Fruit fly (Drosophila melanogaster) whole organism, embryonic: Measurements from ENCODE around the gene Cnot4.
A peak's percentile ranks its signal among the peaks of the same experiment; 100 is the strongest.

Source experiments
- Antp ChIP-seq: fragments of 200-800 bp; sonication (Bioruptor generic); optimal IDR thresholded peaks from 3 replicates; lab custom pipeline; 2016; ENCODE audit warnings: missing biosample characterization, missing genetic modification characterization
- Atf3 ChIP-seq: fragments of 200-800 bp; sonication (Bioruptor generic); optimal IDR thresholded peaks from 3 replicates; lab custom pipeline; 2016; ENCODE audit warnings: missing biosample characterization, missing genetic modification characterization
- Atf6 ChIP-seq: fragments of 200-800 bp; sonication (Bioruptor generic); IDR thresholded peaks from 2 replicates; pipeline ENCODE4 v1.3.6; 2022; ENCODE audit warnings: missing biosample characterization, missing genetic modification characterization
- CG10366 ChIP-seq: fragments of 200-800 bp; sonication (Bioruptor generic); IDR thresholded peaks from 2 replicates; pipeline ENCODE4 v1.3.6; 2022; ENCODE audit warnings: missing biosample characterization, missing genetic modification characterization
- CG10565 ChIP-seq: fragments of 200-800 bp; sonication (Bioruptor generic); optimal IDR thresholded peaks from 3 replicates; lab custom pipeline; 2016; ENCODE audit warnings: missing biosample characterization, mild to moderate bottlenecking, missing genetic modification characterization
- CG10654 ChIP-seq: fragments of 200-800 bp; sonication (Bioruptor generic); optimal IDR thresholded peaks from 2 replicates; lab custom pipeline; 2016; ENCODE audit warnings: missing biosample characterization, missing genetic modification characterization
- CG12104 ChIP-seq: fragments of 200-800 bp; sonication (Bioruptor generic); optimal IDR thresholded peaks from 3 replicates; lab custom pipeline; 2016; ENCODE audit warnings: missing biosample characterization, missing genetic modification characterization
- CG12769 ChIP-seq: fragments of 200-800 bp; sonication (Bioruptor generic); optimal IDR thresholded peaks from 2 replicates; lab custom pipeline; 2019; ENCODE audit warnings: missing biosample characterization, mild to moderate bottlenecking, missing genetic modification characterization, moderate library complexity
- CG13296 ChIP-seq: fragments of 200-800 bp; sonication (Bioruptor generic); optimal IDR thresholded peaks from 3 replicates; lab custom pipeline; 2018; ENCODE audit warnings: missing biosample characterization, mild to moderate bottlenecking, missing genetic modification characterization
- CG13775 ChIP-seq: fragments of 200-800 bp; sonication (Bioruptor generic); optimal IDR thresholded peaks from 3 replicates; lab custom pipeline; 2017; ENCODE audit warnings: missing biosample characterization, mild to moderate bottlenecking, missing genetic modification characterization
- CG17361 ChIP-seq: fragments of 200-800 bp; sonication (Bioruptor generic); IDR thresholded peaks from 3 replicates; pipeline ENCODE4 v1.3.6; 2022; ENCODE audit warnings: missing biosample characterization, missing genetic modification characterization
- CG18262 ChIP-seq: fragments of 200-800 bp; optimal IDR thresholded peaks from 3 replicates; lab custom pipeline; 2019; ENCODE audit warnings: missing biosample characterization, mild to moderate bottlenecking, missing genetic modification characterization, moderate library complexity
- CG2129 ChIP-seq: fragments of 200-800 bp; sonication (Bioruptor generic); IDR thresholded peaks from 2 replicates; pipeline ENCODE4 v1.3.6; 2022; ENCODE audit warnings: missing biosample characterization, missing genetic modification characterization; ENCODE audit not compliant: partially characterized antibody
- CG3281 ChIP-seq: fragments of 200-800 bp; sonication (Bioruptor generic); optimal IDR thresholded peaks from 3 replicates; lab custom pipeline; 2017; ENCODE audit warnings: missing biosample characterization, mild to moderate bottlenecking, missing genetic modification characterization
- CG42726 ChIP-seq: fragments of 200-800 bp; sonication (Bioruptor generic); IDR thresholded peaks from 2 replicates; pipeline ENCODE4 v1.3.6; 2022; ENCODE audit warnings: missing biosample characterization, missing genetic modification characterization; ENCODE audit not compliant: partially characterized antibody
- CG4404 ChIP-seq: fragments of 200-800 bp; sonication (Bioruptor generic); IDR thresholded peaks from 2 replicates; pipeline ENCODE4 v1.3.6; 2022; ENCODE audit warnings: missing biosample characterization, missing genetic modification characterization
- CG4854 ChIP-seq: fragments of 200-800 bp; sonication (Bioruptor generic); optimal IDR thresholded peaks from 2 replicates; lab custom pipeline; 2016; ENCODE audit warnings: missing biosample characterization, missing genetic modification characterization, inconsistent platforms
- CG7271 ChIP-seq: fragments of 200-800 bp; sonication (Bioruptor generic); optimal IDR thresholded peaks from 2 replicates; lab custom pipeline; 2018; ENCODE audit warnings: missing biosample characterization, mild to moderate bottlenecking, missing genetic modification characterization, moderate library complexity
- CG8089 ChIP-seq: fragments of 200-800 bp; sonication (Bioruptor generic); optimal IDR thresholded peaks from 3 replicates; lab custom pipeline; 2016; ENCODE audit warnings: missing biosample characterization, missing genetic modification characterization
- CG8290 ChIP-seq, 3 experiments: fragments of 200-800 bp; sonication (Bioruptor generic); optimal IDR thresholded peaks; 2 replicates each; lab custom pipeline; 2016 to 2019; ENCODE audit warnings: missing biosample characterization in 3 of 3, missing genetic modification characterization in 3 of 3, mild to moderate bottlenecking in 2 of 3, moderate library complexity in 1 of 3
- Dref ChIP-seq: fragments of 200-800 bp; sonication (Bioruptor generic); IDR thresholded peaks from 2 replicates; pipeline ENCODE4 v1.3.6; 2022; ENCODE audit warnings: missing biosample characterization, missing genetic modification characterization
- Hand ChIP-seq: fragments of 200-800 bp; sonication (Bioruptor generic); optimal IDR thresholded peaks from 2 replicates; lab custom pipeline; 2017; ENCODE audit warnings: mild to moderate bottlenecking, missing biosample characterization, missing genetic modification reagents, missing genetic modification characterization
- Jarid2 ChIP-seq: fragments of 200-800 bp; sonication (Bioruptor generic); optimal IDR thresholded peaks from 3 replicates; lab custom pipeline; 2017; ENCODE audit warnings: mild to moderate bottlenecking, missing biosample characterization, missing genetic modification reagents, missing genetic modification characterization
- Med ChIP-seq: fragments of 200-800 bp; sonication (Bioruptor generic); peaks from one replicate; lab custom pipeline; 2016; ENCODE audit warnings: missing biosample characterization, missing genetic modification characterization, mild to moderate bottlenecking, inconsistent platforms, moderate library complexity
- Pdp1 ChIP-seq, 2 experiments: fragments of 200-800 bp; sonication (Bioruptor generic); optimal IDR thresholded peaks; 3 replicates each; lab custom pipeline; 2016; ENCODE audit warnings: missing biosample characterization in 2 of 2, missing genetic modification characterization in 2 of 2, mild to moderate bottlenecking in 1 of 2, moderate library complexity in 1 of 2
- Ptx1 ChIP-seq: fragments of 200-800 bp; sonication (Bioruptor generic); IDR thresholded peaks from 2 replicates; pipeline ENCODE4 v1.3.6; 2022; ENCODE audit warnings: missing biosample characterization, missing genetic modification characterization
- Ravus ChIP-seq: fragments of 200-800 bp; sonication (Bioruptor generic); IDR thresholded peaks from 2 replicates; pipeline ENCODE4 v1.3.6; 2022; ENCODE audit warnings: missing biosample characterization, missing genetic modification characterization
- Sox102F ChIP-seq: fragments of 200-800 bp; sonication (Bioruptor generic); optimal IDR thresholded peaks from 2 replicates; lab custom pipeline; 2018; ENCODE audit warnings: missing biosample characterization, mild to moderate bottlenecking, missing genetic modification characterization, moderate library complexity
- Xrp1 ChIP-seq: fragments of 200-800 bp; sonication (Bioruptor generic); IDR thresholded peaks from 2 replicates; pipeline ENCODE4 v1.3.6; 2022; ENCODE audit warnings: missing biosample characterization, missing genetic modification characterization
- dm ChIP-seq: fragments of 200-800 bp; sonication (Bioruptor generic); optimal IDR thresholded peaks from 3 replicates; lab custom pipeline; 2016; ENCODE audit warnings: missing biosample characterization, missing genetic modification characterization
- gce ChIP-seq: fragments of 200-800 bp; sonication (Bioruptor generic); IDR thresholded peaks from 3 replicates; pipeline ENCODE4 v1.3.6; 2022; ENCODE audit warnings: missing biosample characterization, missing genetic modification characterization
- hth ChIP-seq: fragments of >200 bp; optimal IDR thresholded peaks from 2 replicates; lab custom pipeline; 2017; ENCODE audit warnings: inconsistent platforms
- inv ChIP-seq: fragments of 200-800 bp; sonication (Bioruptor generic); IDR thresholded peaks from 2 replicates; pipeline ENCODE4 v1.3.6; 2022; ENCODE audit warnings: missing biosample characterization, missing genetic modification characterization; ENCODE audit not compliant: partially characterized antibody
- maf-S ChIP-seq: fragments of 200-800 bp; sonication (Bioruptor generic); optimal IDR thresholded peaks from 2 replicates; lab custom pipeline; 2016; ENCODE audit warnings: missing biosample characterization, missing genetic modification characterization
- nau ChIP-seq: fragments of 200-800 bp; sonication (Bioruptor generic); optimal IDR thresholded peaks from 3 replicates; lab custom pipeline; 2017; ENCODE audit warnings: missing biosample characterization, mild to moderate bottlenecking, missing genetic modification characterization, missing genetic modification reagents
- nerfin-1 ChIP-seq: fragments of 200-800 bp; sonication (Bioruptor generic); optimal IDR thresholded peaks from 3 replicates; lab custom pipeline; 2019; ENCODE audit warnings: missing biosample characterization, mild to moderate bottlenecking, missing genetic modification characterization, moderate library complexity
- nerfin-2 ChIP-seq: fragments of 200-800 bp; sonication (Bioruptor generic); IDR thresholded peaks from 2 replicates; pipeline ENCODE4 v1.3.6; 2022; ENCODE audit warnings: missing biosample characterization, missing genetic modification characterization; ENCODE audit not compliant: partially characterized antibody
- org-1 ChIP-seq: fragments of 200-800 bp; sonication (Bioruptor generic); optimal IDR thresholded peaks from 2 replicates; lab custom pipeline; 2017; ENCODE audit warnings: missing biosample characterization, missing genetic modification characterization
- p53 ChIP-seq: fragments of 200-800 bp; sonication (Bioruptor generic); optimal IDR thresholded peaks from 2 replicates; lab custom pipeline; 2016; ENCODE audit warnings: missing biosample characterization, missing genetic modification characterization
- phol ChIP-seq: fragments of 200-800 bp; sonication (Bioruptor generic); optimal IDR thresholded peaks from 3 replicates; lab custom pipeline; 2018; ENCODE audit warnings: missing biosample characterization, mild to moderate bottlenecking, missing genetic modification characterization, moderate library complexity
- prd ChIP-seq, 3 experiments: fragments of >200 bp in 2 of 3; fragments of 200-800 bp in 1 of 3; sonication (Bioruptor generic) in 1 of 3; optimal IDR thresholded peaks in 2 of 3; IDR thresholded peaks in 1 of 3; 2 replicates in 2 of 3; 3 replicates in 1 of 3; pipeline versions ENCODE4 v1.3.6 to Lab custom; 2017 to 2022; ENCODE audit warnings: missing biosample characterization in 1 of 3, missing genetic modification characterization in 1 of 3
- schlank ChIP-seq: fragments of 200-800 bp; sonication (Bioruptor generic); optimal IDR thresholded peaks from 2 replicates; lab custom pipeline; 2018; ENCODE audit warnings: missing biosample characterization, mild to moderate bottlenecking, missing genetic modification characterization
- sug ChIP-seq: fragments of 200-800 bp; optimal IDR thresholded peaks from 2 replicates; lab custom pipeline; 2019; ENCODE audit warnings: missing biosample characterization, mild to moderate bottlenecking, missing genetic modification characterization, moderate library complexity
- trh ChIP-seq: fragments of 200-800 bp; sonication (Bioruptor generic); optimal IDR thresholded peaks from 2 replicates; lab custom pipeline; 2016; ENCODE audit warnings: missing biosample characterization, missing genetic modification characterization
- twi ChIP-seq: fragments of 200-800 bp; optimal IDR thresholded peaks from 2 replicates; lab custom pipeline; 2019; ENCODE audit warnings: missing biosample characterization, mild to moderate bottlenecking, missing genetic modification characterization, moderate library complexity
- unc-4 ChIP-seq: fragments of 200-800 bp; sonication (Bioruptor generic); IDR thresholded peaks from 2 replicates; pipeline ENCODE4 v1.3.6; 2022; ENCODE audit warnings: missing biosample characterization, missing genetic modification characterization; ENCODE audit not compliant: partially characterized antibody
- vfl ChIP-seq: fragments of 200-800 bp; sonication (Bioruptor generic); optimal IDR thresholded peaks from 2 replicates; lab custom pipeline; 2016; ENCODE audit warnings: missing biosample characterization, missing genetic modification characterization
- vnd ChIP-seq: fragments of 200-800 bp; sonication (Bioruptor generic); IDR thresholded peaks from 3 replicates; pipeline ENCODE4 v1.3.6; 2022; ENCODE audit warnings: missing biosample characterization, missing genetic modification characterization; ENCODE audit not compliant: partially characterized antibody
- zfh1 ChIP-seq: fragments of 200-800 bp; sonication (Bioruptor generic); IDR thresholded peaks from 3 replicates; pipeline ENCODE4 v1.3.6; 2022; ENCODE audit warnings: missing biosample characterization, missing genetic modification characterization

Cnot4 gene

dm6 chr2L:10362408-10363067 is 34.0 kb upstream of the Cnot4 start, which contains the start of the genes Cand1 and pim (continued):
- no peak for TF ChIP-seq p53
- peak; percentile 33; the same call in 1 of the 3 replicates for TF ChIP-seq vnd (GFP tag; lab: Robert Waterston, UW)
- no peak for TF ChIP-seq gce
- 0 out of 2 replicates have a peak, but pooled peaks have one; percentile 16 for TF ChIP-seq CG2129 (GFP tag; lab: Robert Waterston, UW)
- peak; percentile 23 for TF ChIP-seq CG18262 (tag; lab: Kevin White, UChicago)
- no peak for TF ChIP-seq CG10565 (GFP tag; lab: Kevin White, UChicago)
- no peak for TF ChIP-seq dm (GFP tag; lab: Kevin White, UChicago)
- peak; percentile 42; the same call in 1 of the 2 replicates for TF ChIP-seq Dref (GFP tag; lab: Robert Waterston, UW)
- TF ChIP-seq CG13296 (GFP tag; lab: Kevin White, UChicago) = no peak
- no peak for TF ChIP-seq hth (lab: Kevin White, UChicago)
- no peak for TF ChIP-seq zfh1
- no peak for TF ChIP-seq nerfin-2 (GFP tag; lab: Robert Waterston, UW)
- TF ChIP-seq twi = peak; percentile 15
- TF ChIP-seq org-1 (GFP tag; lab: Kevin White, UChicago) = no peak
- TF ChIP-seq CG13775 (GFP tag; lab: Kevin White, UChicago) = no peak
- no peak for TF ChIP-seq schlank
- TF ChIP-seq CG12769 (tag; lab: Kevin White, UChicago) = no peak
- no peak for TF ChIP-seq Atf3 (GFP tag; lab: Kevin White, UChicago)
- TF ChIP-seq CG10654 (GFP tag; lab: Kevin White, UChicago) = no peak
- no peak for TF ChIP-seq trh (GFP tag; lab: Kevin White, UChicago)
- no peak for TF ChIP-seq Ravus (GFP tag; lab: Robert Waterston, UW)
- TF ChIP-seq Hand (GFP tag; lab: Kevin White, UChicago) = no peak
- no peak for TF ChIP-seq Atf6
- no peak for TF ChIP-seq CG8290 (GFP tag; optimal IDR thresholded peaks at IDR 0.05; lab: Kevin White, UChicago)
- TF ChIP-seq CG8290 (tag; optimal IDR thresholded peaks at IDR 0.05; lab: Kevin White, UChicago) = no peak
- TF ChIP-seq Pdp1 (GFP tag; optimal IDR thresholded peaks at IDR 0.05; lab: Kevin White, UChicago) = no peak
- TF ChIP-seq CG10366 (GFP tag; lab: Robert Waterston, UW) = no peak
- TF ChIP-seq Sox102F (GFP tag; lab: Kevin White, UChicago) = no peak
- no peak for TF ChIP-seq CG8089 (GFP tag; lab: Kevin White, UChicago)
- peak; percentile 33 for TF ChIP-seq sug
- TF ChIP-seq CG12104 (GFP tag; lab: Kevin White, UChicago) = no peak
- no peak for TF ChIP-seq CG4854
- TF ChIP-seq phol (tag; lab: Kevin White, UChicago) = peak; percentile 57
- no peak for TF ChIP-seq CG3281 (GFP tag; lab: Kevin White, UChicago)
- TF ChIP-seq unc-4 (GFP tag; lab: Robert Waterston, UW) = peak; percentile 73
- no peak for TF ChIP-seq maf-S (GFP tag; lab: Kevin White, UChicago)
- TF ChIP-seq CG17361 = peak; percentile 48; the same call in 1 of the 3 replicates
- no peak for TF ChIP-seq Ptx1 (GFP tag; lab: Robert Waterston, UW)
- TF ChIP-seq nau = no peak
- TF ChIP-seq Xrp1 (GFP tag; lab: Robert Waterston, UW) = no peak
- peak; percentile 17 for TF ChIP-seq Med (GFP tag; lab: Kevin White, UChicago)
- no peak for TF ChIP-seq Jarid2 (GFP tag; lab: Kevin White, UChicago)
- TF ChIP-seq nerfin-1 (tag; lab: Kevin White, UChicago) = peak; percentile 26
- no peak for TF ChIP-seq CG4404 (GFP tag; lab: Robert Waterston, UW)
- TF ChIP-seq CG42726 (GFP tag; lab: Robert Waterston, UW) = no peak; the same call in 1 of the 2 replicates
- no peak for TF ChIP-seq vfl (GFP tag; lab: Kevin White, UChicago)
- TF ChIP-seq inv (GFP tag; lab: Robert Waterston, UW) = peak; percentile 55
- TF ChIP-seq prd (optimal IDR thresholded peaks at IDR 0.05; lab: Kevin White, UChicago) = no peak
- TF ChIP-seq prd (GFP tag; IDR thresholded peaks at IDR 0.05; lab: Robert Waterston, UW) = no peak
- TF ChIP-seq CG7271 (tag; lab: Kevin White, UChicago) = no peak
- no peak for TF ChIP-seq Antp (GFP tag; lab: Kevin White, UChicago)
